Worm (Caenorhabditis elegans): ENCODE measurements around the gene F17A9.4.

Gene F17A9.4

DNA sequence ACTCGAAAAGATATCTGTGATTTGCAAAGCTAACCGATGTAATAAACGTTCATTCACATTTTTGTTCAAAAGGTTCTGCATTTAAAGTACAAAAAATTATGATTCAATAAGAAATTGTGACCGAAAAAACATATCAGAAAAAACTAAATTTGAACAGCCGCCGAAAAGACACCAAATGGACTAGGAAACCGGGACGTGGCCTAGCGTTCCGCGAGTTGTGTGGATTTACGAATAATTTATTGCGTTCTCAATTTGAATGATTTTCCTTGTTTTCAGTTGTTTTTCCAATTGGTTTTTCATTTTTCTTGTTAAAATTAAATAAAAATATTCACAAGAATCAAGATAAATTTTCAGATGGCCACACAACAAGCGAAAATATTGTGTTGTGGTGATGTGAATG, 3.0 kb downstream of the F17A9.4 start, which contains the start of gene cwf-19L1 (continued):
- no peak for TF ChIP-seq peb-1 (tag; optimal IDR thresholded peaks at IDR 0.05)
- TF ChIP-seq nhr-25 (tag; optimal IDR thresholded peaks at IDR 0.05) = peak; percentile 53
- TF ChIP-seq ceh-16 (tag; optimal IDR thresholded peaks at IDR 0.05) = no peak
- no peak for TF ChIP-seq mdl-1 (tag; optimal IDR thresholded peaks at IDR 0.05)
- peak; percentile 93 for TF ChIP-seq gmeb-1 (tag; optimal IDR thresholded peaks at IDR 0.05)
- peak; percentile 76 for TF ChIP-seq C34F6.9 (tag; optimal IDR thresholded peaks at IDR 0.05)

- TF ChIP-seq lin-11 (tag; optimal IDR thresholded peaks at IDR 0.05) (no peak), R02D3.7 (tag; optimal IDR thresholded peaks at IDR 0.05) (no peak), sma-3 (GFP tag; optimal IDR thresholded peaks at IDR 0.05) (no peak), blmp-1 (tag; optimal IDR thresholded peaks at IDR 0.05; ENCODE audit: insufficient read depth) (peak; percentile 98)
Observed at ce11 chrV:6105374-6105773, 5.1 kb downstream of the F17A9.4 start, which contains the start of gene atf-8. Gene atf-8 (plus strand): TSS chrV:6105607.

DNA sequence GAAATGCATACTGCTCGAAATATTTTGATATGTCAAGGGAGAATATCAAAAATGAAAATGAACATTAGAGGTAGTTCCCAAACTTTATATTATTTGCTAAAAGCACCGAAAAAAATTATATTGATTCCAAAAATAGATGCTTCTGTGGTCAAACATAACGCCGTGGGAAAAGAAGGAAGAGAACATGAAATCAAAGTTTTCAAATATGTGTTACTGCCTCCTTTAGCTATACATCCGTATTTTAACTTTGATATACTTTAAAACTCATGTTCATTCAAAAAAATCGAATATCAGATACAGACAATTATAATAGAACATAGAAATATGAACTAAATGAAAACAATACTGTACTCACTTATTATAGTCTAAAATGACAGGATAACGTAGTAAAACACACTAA, 7.0 kb downstream of the F17A9.4 start, which contains the start of gene Y38A10A.11:
Y38A10A.11 (minus strand) TSS at position 101 of the 400 bp plus-strand sequence.
- TF ChIP-seq ztf-4 (tag; optimal IDR thresholded peaks at IDR 0.05) (no peak), elt-3 (tag; optimal IDR thresholded peaks at IDR 0.05) (no peak), R02D3.7 (tag; optimal IDR thresholded peaks at IDR 0.05) (no peak), lin-11 (tag; optimal IDR thresholded peaks at IDR 0.05) (no peak), crh-2 (tag; optimal IDR thresholded peaks at IDR 0.05) (no peak), snpc-4 (tag; optimal IDR thresholded peaks at IDR 0.05) (no peak), unc-55 (GFP tag; optimal IDR thresholded peaks at IDR 0.05) (no peak), dmd-4 (tag; optimal IDR thresholded peaks at IDR 0.05) (no peak), nhr-77 (tag; optimal IDR thresholded peaks at IDR 0.05) (no peak), F13H6.1 (tag; optimal IDR thresholded peaks at IDR 0.05) (no peak), C34F6.9 (tag; optimal IDR thresholded peaks at IDR 0.05) (no peak), Y55F3AM.14 (GFP tag; optimal IDR thresholded peaks at IDR 0.05) (no peak), nhr-12 (tag; optimal IDR thresholded peaks at IDR 0.05) (no peak), aly-2 (tag; optimal IDR thresholded peaks at IDR 0.05) (no peak), sem-4 (tag; optimal IDR thresholded peaks at IDR 0.05) (no peak), fos-1 (tag; optimal IDR thresholded peaks at IDR 0.05) (no peak), nhr-6 (tag; optimal IDR thresholded peaks at IDR 0.05) (no peak)

- TF ChIP-seq fos-1 (tag; optimal IDR thresholded peaks at IDR 0.05) = peak; percentile 43
- no peak for TF ChIP-seq crh-2 (tag; optimal IDR thresholded peaks at IDR 0.05)
- no peak for TF ChIP-seq nhr-6 (tag; optimal IDR thresholded peaks at IDR 0.05)
- TF ChIP-seq nhr-12 (tag; optimal IDR thresholded peaks at IDR 0.05) = no peak
- TF ChIP-seq lsy-2 (tag; optimal IDR thresholded peaks at IDR 0.05) = peak in 1 of 2 experiments; percentile 39
- no peak for TF ChIP-seq elt-1 (tag; optimal IDR thresholded peaks at IDR 0.05)
Observed at ce11 chrV:6101243-6101898, 9.1 kb downstream of the F17A9.4 start.

DNA sequence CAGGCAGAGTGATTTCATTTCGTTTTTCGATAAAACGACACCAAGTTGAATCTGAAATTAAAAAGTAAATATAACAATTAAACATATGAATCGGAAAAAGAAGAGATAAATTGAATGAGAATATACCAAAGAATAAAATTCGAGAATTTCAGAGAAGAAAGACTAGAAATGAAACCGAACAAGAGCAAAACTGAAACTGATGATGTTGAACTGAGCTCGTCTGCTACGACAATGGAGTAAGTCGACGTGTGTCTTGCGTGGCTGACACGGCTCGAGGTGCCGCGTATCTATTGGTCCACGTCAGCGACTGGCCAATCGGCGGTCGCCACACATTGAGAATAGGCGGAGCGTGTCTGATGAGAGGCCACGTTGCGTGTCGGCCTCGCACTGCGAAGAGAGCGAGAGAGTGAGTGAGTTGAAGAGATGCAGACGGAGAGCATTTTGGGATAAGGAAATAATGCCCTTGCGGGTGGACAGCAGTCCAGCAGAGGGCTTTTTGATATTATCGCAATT, 9.9 kb downstream of the F17A9.4 start, which contains the start of gene crt-1:
crt-1 (minus strand) TSS at position 51 of the 513 bp plus-strand sequence.
- peak; percentile 87 for TF ChIP-seq gmeb-1 (tag; optimal IDR thresholded peaks at IDR 0.05)
- TF ChIP-seq egl-27 (tag; optimal IDR thresholded peaks at IDR 0.05) = peak; percentile 73
- TF ChIP-seq mdl-1 (tag; optimal IDR thresholded peaks at IDR 0.05) = peak in 1 of 2 experiments; percentile 85
- no peak for TF ChIP-seq lin-39 (tag; optimal IDR thresholded peaks at IDR 0.05)
- TF ChIP-seq sma-9 (GFP tag; optimal IDR thresholded peaks at IDR 0.05) = peak; percentile 77
- TF ChIP-seq sma-9 (tag; optimal IDR thresholded peaks at IDR 0.05) = no peak
- TF ChIP-seq nhr-23 (tag; optimal IDR thresholded peaks at IDR 0.05) = no peak
- TF ChIP-seq ztf-1 (GFP tag; conservative IDR thresholded peaks at IDR 0.05) = no peak
- no peak for TF ChIP-seq peb-1 (tag; optimal IDR thresholded peaks at IDR 0.05)
- TF ChIP-seq lin-13 (GFP tag; optimal IDR thresholded peaks at IDR 0.05) = peak; percentile 95
- TF ChIP-seq sem-4 (tag; optimal IDR thresholded peaks at IDR 0.05) = peak; percentile 89
- peak; percentile 79 for TF ChIP-seq ama-1 (optimal IDR thresholded peaks at IDR 0.05)
- TF ChIP-seq nhr-77 (tag; optimal IDR thresholded peaks at IDR 0.05) = peak; percentile 58
- TF ChIP-seq blmp-1 (tag; optimal IDR thresholded peaks at IDR 0.05; ENCODE audit: insufficient read depth) = no peak
- peak; percentile 46 for TF ChIP-seq nhr-10 (tag; optimal IDR thresholded peaks at IDR 0.05)
- peak; percentile 90 for TF ChIP-seq mab-5 (tag; optimal IDR thresholded peaks at IDR 0.05)
- peak; percentile 95 for TF ChIP-seq C34F6.9 (tag; optimal IDR thresholded peaks at IDR 0.05)
- peak; percentile 70 for TF ChIP-seq ztf-4 (tag; optimal IDR thresholded peaks at IDR 0.05)
- no peak for TF ChIP-seq nhr-237 (tag; optimal IDR thresholded peaks at IDR 0.05)
- no peak for TF ChIP-seq nhr-11 (tag; optimal IDR thresholded peaks at IDR 0.05)
- peak; percentile 90 for TF ChIP-seq lin-11 (tag; optimal IDR thresholded peaks at IDR 0.05)
- TF ChIP-seq ceh-82 (tag; optimal IDR thresholded peaks at IDR 0.05) = peak; percentile 40
- peak; percentile 100 for TF ChIP-seq crh-2 (tag; optimal IDR thresholded peaks at IDR 0.05)
- TF ChIP-seq ztf-11 (tag; optimal IDR thresholded peaks at IDR 0.05) = no peak
- TF ChIP-seq aly-2 (tag; optimal IDR thresholded peaks at IDR 0.05) = no peak
- TF ChIP-seq ZK546.5 (tag; optimal IDR thresholded peaks at IDR 0.05) = no peak
- TF ChIP-seq zag-1 (tag; optimal IDR thresholded peaks at IDR 0.05) = peak; percentile 60
- peak; percentile 67 for TF ChIP-seq ceh-16 (tag; optimal IDR thresholded peaks at IDR 0.05)
- peak; percentile 88 for TF ChIP-seq nhr-21 (tag; optimal IDR thresholded peaks at IDR 0.05)
- TF ChIP-seq nhr-6 (tag; optimal IDR thresholded peaks at IDR 0.05) = peak; percentile 37
- TF ChIP-seq Y55F3AM.14 (GFP tag; optimal IDR thresholded peaks at IDR 0.05) = peak; percentile 78

Measured in whole organism, L2 larva.